Fruit fly (Drosophila melanogaster): Measurements from ENCODE around the gene wntD.

Gene wntD

dm6 chr3R:13305318-13305899, 12.4 kb upstream of the wntD start (continued):
- TF ChIP-seq CG11695 (GFP tag; IDR thresholded peaks at IDR 0.05) (no peak), amos (GFP tag; IDR thresholded peaks at IDR 0.05; ENCODE audit: partially characterized antibody) (no peak), ATbp (GFP tag; optimal IDR thresholded peaks at IDR 0.05) (peak; percentile 28), CG12659 (GFP tag; optimal IDR thresholded peaks at IDR 0.05) (peak; percentile 22), pfk (GFP tag; optimal IDR thresholded peaks at IDR 0.05) (no peak), CG3407 (GFP tag; optimal IDR thresholded peaks at IDR 0.05) (peak; percentile 28), E2f1 (GFP tag; IDR thresholded peaks at IDR 0.05) (no peak), wor (GFP tag; IDR thresholded peaks at IDR 0.05) (no peak), fu2 (GFP tag; optimal IDR thresholded peaks at IDR 0.05) (no peak), ssp (GFP tag; IDR thresholded peaks at IDR 0.05) (no peak), Fer3 (tag; optimal IDR thresholded peaks at IDR 0.05) (no peak), Scr (GFP tag; IDR thresholded peaks at IDR 0.05; ENCODE audit: partially characterized antibody) (no peak), CG14667 (GFP tag; IDR thresholded peaks at IDR 0.05) (no peak), Aef1 (GFP tag; IDR thresholded peaks at IDR 0.05) (no peak), ci (GFP tag; IDR thresholded peaks at IDR 0.05) (no peak), CG7745 (tag; optimal IDR thresholded peaks at IDR 0.05) (no peak), CG6272 (GFP tag; IDR thresholded peaks at IDR 0.05) (no peak), CG3838 (GFP tag; optimal IDR thresholded peaks at IDR 0.05) (no peak), CG15601 (tag; optimal IDR thresholded peaks at IDR 0.05) (peak; percentile 78), D19B (GFP tag; optimal IDR thresholded peaks at IDR 0.05) (no peak), NK7.1 (GFP tag; optimal IDR thresholded peaks at IDR 0.05) (no peak), Fer1 (GFP tag; optimal IDR thresholded peaks at IDR 0.05) (no peak), CG3726 (GFP tag; IDR thresholded peaks at IDR 0.05) (no peak), Sox100B (GFP tag; optimal IDR thresholded peaks at IDR 0.05) (peak; percentile 70), CG10366 (GFP tag; IDR thresholded peaks at IDR 0.05) (no peak), lov (optimal IDR thresholded peaks at IDR 0.05) (no peak), lov (GFP tag; IDR thresholded peaks at IDR 0.05) (no peak), CG34376 (GFP tag; optimal IDR thresholded peaks at IDR 0.05) (no peak), Hr3 (GFP tag; optimal IDR thresholded peaks at IDR 0.05) (peak; percentile 40), twi (tag; optimal IDR thresholded peaks at IDR 0.05) (peak; percentile 15), Sry-β (GFP tag; optimal IDR thresholded peaks at IDR 0.05) (peak; percentile 21), CG1792 (GFP tag; optimal IDR thresholded peaks at IDR 0.05) (no peak), Awh (GFP tag; IDR thresholded peaks at IDR 0.05) (no peak), org-1 (GFP tag; optimal IDR thresholded peaks at IDR 0.05) (peak; percentile 27), dmrt11E (tag; optimal IDR thresholded peaks at IDR 0.05) (peak; percentile 79), vnd (GFP tag; IDR thresholded peaks at IDR 0.05; ENCODE audit: partially characterized antibody) (no peak), ERR (GFP tag; optimal IDR thresholded peaks at IDR 0.05) (no peak), sisA (GFP tag; IDR thresholded peaks at IDR 0.05) (no peak), CG12071 (GFP tag; optimal IDR thresholded peaks at IDR 0.05) (no peak), CG10431 (GFP tag; optimal IDR thresholded peaks at IDR 0.05) (peak; percentile 62), tio (GFP tag; optimal IDR thresholded peaks at IDR 0.05) (peak; percentile 14), B-H1 (GFP tag; IDR thresholded peaks at IDR 0.05) (no peak), prd (optimal IDR thresholded peaks at IDR 0.05) (no peak), prd (GFP tag; IDR thresholded peaks at IDR 0.05) (peak; percentile 18; the same call in 1 of the 3 replicates), CG4404 (GFP tag; IDR thresholded peaks at IDR 0.05) (no peak), Elba2 (GFP tag; optimal IDR thresholded peaks at IDR 0.05) (no peak), CG15269 (tag; optimal IDR thresholded peaks at IDR 0.05) (peak; percentile 19), tap (tag; optimal IDR thresholded peaks at IDR 0.05) (peak; percentile 27), fd102C (GFP tag; optimal IDR thresholded peaks at IDR 0.05) (no peak), CG6683 (GFP tag; optimal IDR thresholded peaks at IDR 0.05) (no peak), CG11560 (tag; IDR thresholded peaks at IDR 0.05) (no peak), BtbVII (GFP tag; optimal IDR thresholded peaks at IDR 0.05) (no peak)
